Fruit fly (Drosophila melanogaster) whole organism, wandering third instar larva: Measurements from ENCODE around the gene CG1236.

ENCODE experiments used
- Abd-B ChIP-seq: fragments of >200 bp; optimal IDR thresholded peaks from 2 replicates; lab custom pipeline; 2017; ENCODE audit warnings: missing biosample characterization, missing genetic modification characterization
- CG32264 ChIP-seq: fragments of 200-800 bp; sonication (Bioruptor generic); optimal IDR thresholded peaks from 2 replicates; lab custom pipeline; 2016; ENCODE audit warnings: missing biosample characterization, missing genetic modification characterization
- CG9705 ChIP-seq: fragments of 200-800 bp; sonication (Bioruptor generic); optimal IDR thresholded peaks from 2 replicates; lab custom pipeline; 2018; ENCODE audit warnings: missing biosample characterization, mild to moderate bottlenecking, missing genetic modification characterization
- CrebA ChIP-seq: fragments of 200-800 bp; sonication (Bioruptor generic); optimal IDR thresholded peaks from 2 replicates; lab custom pipeline; 2016; ENCODE audit warnings: missing biosample characterization, mild to moderate bottlenecking, missing genetic modification characterization, borderline replicate concordance
- Dfd ChIP-seq: fragments of >200 bp; optimal IDR thresholded peaks from 2 replicates; lab custom pipeline; 2017; ENCODE audit warnings: missing biosample characterization, missing genetic modification characterization
- Dif ChIP-seq: fragments of 200-275, 200-300 bp; sonication (Bioruptor generic); optimal IDR thresholded peaks from 2 replicates; lab custom pipeline; 2018; ENCODE audit warnings: missing biosample characterization, missing genetic modification characterization; ENCODE audit not compliant: partially characterized antibody
- GATAd ChIP-seq: sonication (Bioruptor generic); optimal IDR thresholded peaks from 2 replicates; lab custom pipeline; 2016; ENCODE audit warnings: missing biosample characterization, missing genetic modification characterization
- HLH106 ChIP-seq: fragments of 200-800 bp; optimal IDR thresholded peaks from 3 replicates; lab custom pipeline; 2019; ENCODE audit warnings: missing biosample characterization, mild to moderate bottlenecking, missing genetic modification characterization, moderate library complexity
- Hnf4 ChIP-seq: fragments of 200-800 bp; sonication (Bioruptor generic); optimal IDR thresholded peaks from 2 replicates; lab custom pipeline; 2016; ENCODE audit warnings: missing biosample characterization, mild to moderate bottlenecking, missing genetic modification characterization
- Hr78 ChIP-seq: fragments of >200 bp; optimal IDR thresholded peaks from 2 replicates; lab custom pipeline; 2017; ENCODE audit warnings: missing biosample characterization, missing genetic modification characterization
- Hr83 ChIP-seq: fragments of 200-300 bp; sonication (Bioruptor generic); optimal IDR thresholded peaks from 2 replicates; lab custom pipeline; 2016; ENCODE audit warnings: missing biosample characterization, mild to moderate bottlenecking, missing genetic modification characterization, moderate library complexity; ENCODE audit not compliant: poor library complexity, severe bottlenecking
- Jra ChIP-seq: sonication (Bioruptor generic); optimal IDR thresholded peaks from 2 replicates; lab custom pipeline; 2016; ENCODE audit warnings: missing biosample characterization, missing genetic modification characterization
- Mio ChIP-seq: sonication (Bioruptor generic); optimal IDR thresholded peaks from 2 replicates; lab custom pipeline; 2016; ENCODE audit warnings: missing biosample characterization, missing genetic modification characterization
- Myc ChIP-seq: fragments of >200 bp; optimal IDR thresholded peaks from 2 replicates; lab custom pipeline; 2017
- N ChIP-seq: fragments of >200 bp; optimal IDR thresholded peaks from 2 replicates; lab custom pipeline; 2018; ENCODE audit warnings: missing biosample characterization, missing external identifiers, missing genetic modification characterization
- OdsH ChIP-seq: fragments of 200-800 bp; sonication (Bioruptor generic); optimal IDR thresholded peaks from 2 replicates; lab custom pipeline; 2016; ENCODE audit warnings: missing biosample characterization, mild to moderate bottlenecking, missing genetic modification characterization
- Rel ChIP-seq, 2 experiments: fragments of 200-800 bp; sonication (Bioruptor generic) in 1 of 2; optimal IDR thresholded peaks; 2 replicates in 1 of 2; 3 replicates in 1 of 2; lab custom pipeline; 2016 to 2019; ENCODE audit warnings: mild to moderate bottlenecking in 2 of 2, missing biosample characterization in 2 of 2, missing genetic modification characterization in 2 of 2, moderate library complexity in 1 of 2
- Sp1 ChIP-seq: fragments of 200-800 bp; sonication (Bioruptor generic); optimal IDR thresholded peaks from 3 replicates; lab custom pipeline; 2019; ENCODE audit warnings: missing biosample characterization, mild to moderate bottlenecking, missing genetic modification characterization, moderate library complexity
- Vsx2 ChIP-seq: fragments of 200-300, 225-300 bp; sonication (Bioruptor generic); optimal IDR thresholded peaks from 2 replicates; lab custom pipeline; 2018; ENCODE audit warnings: missing biosample characterization, missing genetic modification characterization; ENCODE audit not compliant: partially characterized antibody
- brk ChIP-seq: fragments of 200-800 bp; sonication (Bioruptor generic); optimal IDR thresholded peaks from 2 replicates; lab custom pipeline; 2016; ENCODE audit warnings: missing biosample characterization, mild to moderate bottlenecking, missing genetic modification characterization
- dl ChIP-seq, 2 experiments: fragments of 175-275, 200-275 bp in 1 of 2; fragments of 200-275 bp in 1 of 2; sonication (Bioruptor generic); optimal IDR thresholded peaks; lab custom pipeline; 2018; ENCODE audit warnings: mild to moderate bottlenecking in 2 of 2, missing biosample characterization in 2 of 2, missing genetic modification characterization in 2 of 2, moderate library complexity in 2 of 2; ENCODE audit not compliant: partially characterized antibody in 2 of 2, insufficient read depth in 1 of 2
- dmrt93B ChIP-seq: fragments of 200-800 bp; sonication (Bioruptor generic); optimal IDR thresholded peaks from 2 replicates; lab custom pipeline; 2018; ENCODE audit warnings: missing biosample characterization, mild to moderate bottlenecking, missing genetic modification characterization
- dsf ChIP-seq: sonication (Bioruptor generic); optimal IDR thresholded peaks from 2 replicates; lab custom pipeline; 2016; ENCODE audit warnings: missing biosample characterization, missing genetic modification characterization, borderline replicate concordance
- ey ChIP-seq: fragments of 200-800 bp; sonication (Bioruptor generic); optimal IDR thresholded peaks from 2 replicates; lab custom pipeline; 2016; ENCODE audit warnings: missing biosample characterization, missing genetic modification characterization
- foxo ChIP-seq, 2 experiments: fragments of 200-800 bp; sonication (Bioruptor generic); optimal IDR thresholded peaks; 2 replicates in 1 of 2; 3 replicates in 1 of 2; lab custom pipeline; 2016 to 2017; ENCODE audit warnings: missing biosample characterization in 2 of 2, missing genetic modification characterization in 2 of 2
- fru ChIP-seq: fragments of 200-800 bp; sonication (Bioruptor generic); optimal IDR thresholded peaks from 3 replicates; lab custom pipeline; 2016; ENCODE audit warnings: missing biosample characterization, mild to moderate bottlenecking, missing genetic modification characterization
- h ChIP-seq: fragments of 200-800 bp; sonication (Bioruptor generic); optimal IDR thresholded peaks from 3 replicates; lab custom pipeline; 2016; ENCODE audit warnings: missing biosample characterization, mild to moderate bottlenecking, missing genetic modification characterization
- jim ChIP-seq: fragments of 175-275, 200-325 bp; sonication (Bioruptor generic); optimal IDR thresholded peaks from 2 replicates; lab custom pipeline; 2016; ENCODE audit warnings: missing biosample characterization, mild to moderate bottlenecking, missing genetic modification characterization
- lola ChIP-seq: fragments of >200 bp; optimal IDR thresholded peaks from 2 replicates; lab custom pipeline; 2017; ENCODE audit warnings: missing biosample characterization, missing genetic modification characterization
- pan ChIP-seq: fragments of >200 bp; optimal IDR thresholded peaks from 2 replicates; lab custom pipeline; 2017
- rgr ChIP-seq: fragments of 200-800 bp; sonication (Bioruptor generic); optimal IDR thresholded peaks from 3 replicates; lab custom pipeline; 2016; ENCODE audit warnings: missing biosample characterization, mild to moderate bottlenecking, missing genetic modification characterization
- sage ChIP-seq: fragments of 200-800 bp; sonication (Bioruptor generic); optimal IDR thresholded peaks from 2 replicates; lab custom pipeline; 2016; ENCODE audit warnings: missing biosample characterization, mild to moderate bottlenecking, missing genetic modification characterization
- sv ChIP-seq: fragments of 200-800 bp; sonication (Bioruptor generic); optimal IDR thresholded peaks from 3 replicates; lab custom pipeline; 2016; ENCODE audit warnings: missing biosample characterization, missing genetic modification characterization
- tai ChIP-seq: sonication (Bioruptor generic); optimal IDR thresholded peaks from 2 replicates; lab custom pipeline; 2016; ENCODE audit warnings: missing biosample characterization, missing genetic modification characterization
- usp ChIP-seq: fragments of >200 bp; optimal IDR thresholded peaks from 2 replicates; lab custom pipeline; 2017; ENCODE audit warnings: missing biosample characterization, missing genetic modification characterization
- woc ChIP-seq: sonication (Bioruptor generic); optimal IDR thresholded peaks from 2 replicates; lab custom pipeline; 2016; ENCODE audit warnings: missing biosample characterization, mild to moderate bottlenecking, missing genetic modification characterization

Gene CG1236

DNA sequence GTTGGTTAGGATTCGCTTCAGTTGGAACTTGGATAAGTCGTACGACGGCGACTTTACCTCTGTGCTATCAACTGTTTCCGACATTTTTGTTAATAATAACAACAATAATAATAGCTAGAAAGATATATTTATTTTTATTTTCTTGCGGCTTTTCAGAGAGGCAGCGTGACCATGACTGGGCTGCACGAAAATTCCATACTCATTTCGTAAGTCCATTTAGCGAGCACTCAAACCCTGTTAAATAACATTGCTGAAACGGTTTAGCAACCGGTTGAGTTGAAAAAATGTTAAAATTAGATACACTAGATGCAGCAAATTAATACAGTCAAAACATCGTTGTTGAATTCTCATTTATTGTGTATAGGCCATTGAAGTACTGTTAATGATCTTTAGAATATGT is 18.0 kb downstream of the CG1236 start, which contains the start of gene Dcps:
Gene Dcps, minus strand, starts transcription at position 181 of the 400 bp plus-strand sequence.
- TF ChIP-seq Myc (lab: Kevin White, UChicago) (peak; percentile 37), GATAd (no peak), sage (GFP tag; lab: Kevin White, UChicago) (peak; percentile 27)

DNA sequence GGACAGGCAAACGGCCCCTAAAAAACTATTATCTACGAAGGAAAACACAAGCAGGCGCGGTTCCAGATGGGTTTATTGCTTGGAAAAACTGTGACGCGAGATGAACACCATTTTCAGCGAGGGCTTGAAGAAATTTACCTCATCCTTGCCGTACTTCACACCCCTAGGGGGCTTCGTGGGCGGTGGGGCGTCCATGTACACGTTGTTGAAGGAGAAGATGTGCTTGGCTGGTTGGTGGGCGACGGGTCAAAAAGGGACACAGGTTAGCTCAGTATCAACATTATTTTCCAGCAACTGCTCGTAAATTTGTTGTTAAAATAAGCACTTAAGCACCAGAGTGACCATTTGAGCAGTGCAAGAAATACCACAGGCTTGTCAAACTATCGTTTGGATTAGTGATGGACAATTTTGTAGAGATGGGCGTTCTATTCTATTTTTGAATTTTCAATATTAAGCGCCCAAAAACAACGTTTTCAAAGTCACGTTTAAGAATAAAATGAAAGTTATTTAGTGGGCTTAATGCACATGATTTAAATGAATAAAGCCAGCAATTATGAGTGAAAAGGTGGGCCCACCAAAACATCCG is 22.2 kb downstream of the CG1236 start, which contains the start of gene Sec8:
Gene Sec8, minus strand, starts transcription at position 374 of the 586 bp plus-strand sequence.
- TF ChIP-seq brk (GFP tag; lab: Kevin White, UChicago) (no peak), h (GFP tag; lab: Kevin White, UChicago) (no peak), rgr (GFP tag; lab: Kevin White, UChicago) (no peak), fru (GFP tag; lab: Kevin White, UChicago) (no peak), Rel (GFP tag; optimal IDR thresholded peaks at IDR 0.05; lab: Kevin White, UChicago) (no peak), Rel (tag; optimal IDR thresholded peaks at IDR 0.05; lab: Kevin White, UChicago) (no peak), CG9705 (peak; percentile 5), HLH106 (tag; lab: Kevin White, UChicago) (peak; percentile 59), OdsH (peak; percentile 18), Hr83 (peak; percentile 85), Jra (GFP tag; lab: Kevin White, UChicago) (peak; percentile 55), ey (GFP tag; lab: Kevin White, UChicago) (peak; percentile 25)

DNA sequence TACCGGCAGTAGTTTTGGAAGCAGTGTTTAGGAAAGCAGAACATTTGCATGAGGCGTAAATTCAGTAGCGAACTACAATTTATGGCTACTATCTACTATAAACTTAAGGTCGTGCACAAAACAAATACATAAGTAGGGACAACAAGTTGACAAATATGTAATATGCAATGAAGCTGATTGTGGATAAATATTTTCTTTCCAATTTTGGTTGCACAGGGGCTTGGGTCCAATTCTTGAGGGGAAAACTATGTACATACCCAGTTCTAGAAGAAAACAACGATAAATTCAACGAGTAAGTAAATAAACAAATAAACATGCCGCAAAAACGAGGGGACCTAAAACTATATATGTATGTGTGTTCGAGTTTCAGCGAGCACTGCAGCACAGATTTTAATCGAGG is 24.4 kb downstream of the CG1236 start:
- TF ChIP-seq N (GFP tag; lab: Kevin White, UChicago) = no peak
- TF ChIP-seq dl (GFP tag; optimal IDR thresholded peaks at IDR 0.05; lab: Kevin White, UChicago; ENCODE audit: insufficient read depth in 1 of 2, partially characterized antibody in 2 of 2) = no peak

DNA sequence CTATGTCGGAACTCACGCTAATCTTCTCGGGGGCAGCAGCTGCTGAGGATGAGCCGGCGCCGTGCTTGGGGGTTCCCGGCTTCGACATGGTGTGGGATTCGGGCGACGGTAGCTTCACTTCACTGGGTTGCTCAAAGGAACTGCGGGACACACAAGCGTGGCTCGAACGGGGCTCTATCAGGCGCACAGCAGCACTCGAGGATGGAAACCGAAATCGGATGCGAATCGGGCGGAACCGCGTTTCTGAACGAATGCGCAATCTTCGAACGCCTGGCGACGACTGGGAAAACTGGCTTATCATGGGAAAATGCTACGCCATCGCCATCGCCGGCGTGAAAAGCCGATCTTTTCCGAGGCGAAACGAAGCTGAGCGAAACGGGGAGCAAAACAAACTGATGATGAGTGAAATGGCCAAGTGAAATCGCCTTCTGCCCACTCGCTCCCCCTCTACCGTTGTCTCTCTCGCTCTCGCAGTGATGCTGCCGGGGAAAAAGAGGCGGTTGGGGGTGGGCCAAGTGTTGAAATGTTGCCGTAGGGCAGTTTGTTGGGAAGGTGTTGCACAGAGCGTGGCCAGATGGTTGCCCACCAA is 35.2 kb downstream of the CG1236 start:
- TF ChIP-seq Dfd = no peak
- TF ChIP-seq N (GFP tag; lab: Kevin White, UChicago) = no peak

DNA sequence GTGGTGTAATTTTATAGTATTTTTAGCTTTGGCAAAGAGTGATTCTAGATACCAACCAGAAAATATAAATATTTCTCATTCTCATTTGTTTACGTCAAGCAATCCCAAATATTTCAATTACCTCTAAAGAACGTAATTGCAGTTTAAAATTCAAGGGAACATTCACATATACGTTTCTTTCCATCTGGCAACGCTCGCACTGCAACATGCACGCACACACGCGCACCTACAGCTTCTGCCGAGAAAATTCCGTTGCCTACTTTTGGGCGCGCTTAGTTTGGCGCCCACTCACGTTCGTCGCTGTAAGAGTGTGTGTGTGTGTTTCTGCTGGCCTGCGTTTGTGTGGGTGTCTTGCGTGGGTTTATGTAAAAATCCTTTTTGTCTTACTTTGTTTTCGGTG is 35.9 kb downstream of the CG1236 start:
- TF ChIP-seq dsf (no peak), Mio (no peak), Rel (GFP tag; optimal IDR thresholded peaks at IDR 0.05; lab: Kevin White, UChicago) (no peak), Rel (tag; optimal IDR thresholded peaks at IDR 0.05; lab: Kevin White, UChicago) (no peak), foxo (GFP tag; optimal IDR thresholded peaks at IDR 0.05; lab: Kevin White, UChicago) (no peak), GATAd (no peak), dmrt93B (GFP tag; lab: Kevin White, UChicago) (no peak), CG32264 (GFP tag; lab: Kevin White, UChicago) (no peak), pan (no peak), Dfd (no peak)

DNA sequence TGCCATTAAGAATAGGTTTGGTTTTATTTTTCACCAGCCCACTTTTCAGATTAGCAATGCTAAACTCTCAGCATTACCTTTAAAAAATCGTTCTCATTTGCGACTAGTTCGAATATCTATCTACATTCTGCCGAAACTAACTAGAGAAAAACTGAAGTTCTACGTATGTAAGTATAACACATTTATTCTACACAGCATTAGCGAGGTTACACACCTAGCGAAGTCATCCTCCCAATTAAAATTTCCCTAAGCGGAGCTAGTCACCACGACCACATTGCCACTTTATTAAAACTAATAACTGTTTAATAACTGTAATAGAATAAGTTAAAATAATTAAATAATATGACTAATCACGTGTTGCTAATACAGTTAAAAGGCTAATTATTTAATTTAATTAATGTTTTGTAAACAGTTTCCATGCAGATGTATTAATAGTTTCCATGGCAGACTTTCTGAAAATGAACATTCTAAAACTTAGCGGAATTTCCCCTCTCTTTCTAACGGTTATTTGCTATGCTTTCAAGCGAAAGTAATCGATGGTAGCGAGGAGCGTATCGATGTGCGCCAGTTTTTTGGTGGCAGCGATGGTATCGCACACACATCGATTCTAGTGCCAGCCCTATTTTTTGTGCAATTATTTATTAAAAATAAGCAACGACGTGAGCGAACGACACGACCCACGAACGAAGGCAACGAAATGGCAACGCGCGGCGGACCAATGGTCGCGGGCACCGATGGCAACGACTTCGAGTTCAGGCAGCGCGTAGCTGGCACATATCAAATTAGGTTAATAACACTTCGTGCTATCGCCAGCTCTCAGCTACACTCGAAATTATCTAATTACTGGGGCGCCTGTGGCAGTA is 42.4 kb downstream of the CG1236 start, which contains the start of gene jagn:
Gene jagn, plus strand, starts transcription at position 585 of the 863 bp plus-strand sequence.
- TF ChIP-seq woc (GFP tag; lab: Kevin White, UChicago) (no peak), Myc (lab: Kevin White, UChicago) (peak; percentile 85), Dif (no peak), Hnf4 (GFP tag; lab: Kevin White, UChicago) (no peak), pan (no peak), CrebA (GFP tag; lab: Kevin White, UChicago) (no peak), sv (peak; percentile 52), Hr78 (no peak), usp (GFP tag; lab: Kevin White, UChicago) (no peak), Sp1 (GFP tag; lab: Kevin White, UChicago) (peak; percentile 9), dsf (peak; percentile 63), CG32264 (GFP tag; lab: Kevin White, UChicago) (peak; percentile 26), Rel (GFP tag; optimal IDR thresholded peaks at IDR 0.05; lab: Kevin White, UChicago) (no peak), Rel (tag; optimal IDR thresholded peaks at IDR 0.05; lab: Kevin White, UChicago) (peak; percentile 63), h (GFP tag; lab: Kevin White, UChicago) (peak; percentile 63), Mio (peak; percentile 29), jim (peak; percentile 80), Jra (GFP tag; lab: Kevin White, UChicago) (peak; percentile 68), Hr83 (peak; percentile 95), Abd-B (GFP tag; lab: Kevin White, UChicago) (no peak), lola (GFP tag; lab: Kevin White, UChicago) (no peak), tai (GFP tag; lab: Kevin White, UChicago) (no peak), OdsH (peak; percentile 47), Vsx2 (no peak), CG9705 (peak; percentile 31)
